Fruit fly (Drosophila melanogaster) whole organism, embryonic: ENCODE data around the gene CG42299.
A peak's percentile ranks its signal among the peaks of the same experiment; 100 is the strongest.

Experiments
- Antp ChIP-seq: fragments of 200-800 bp; sonication (Bioruptor generic); optimal IDR thresholded peaks from 3 replicates; lab custom pipeline; 2016; ENCODE audit warnings: missing biosample characterization, missing genetic modification characterization
- B-H1 ChIP-seq: fragments of 200-800 bp; sonication (Bioruptor generic); IDR thresholded peaks from 3 replicates; pipeline ENCODE4 v1.3.6; 2022; ENCODE audit warnings: missing biosample characterization, missing genetic modification characterization
- CG10979 ChIP-seq: fragments of 200-800 bp; sonication (Bioruptor generic); optimal IDR thresholded peaks from 2 replicates; lab custom pipeline; 2018; ENCODE audit warnings: missing biosample characterization, mild to moderate bottlenecking, missing genetic modification characterization, moderate library complexity
- CG11398 ChIP-seq: fragments of 200-800 bp; sonication (Bioruptor generic); optimal IDR thresholded peaks from 2 replicates; lab custom pipeline; 2016; ENCODE audit warnings: missing biosample characterization, missing genetic modification characterization
- CG11695 ChIP-seq: fragments of 200-800 bp; sonication (Bioruptor generic); IDR thresholded peaks from 3 replicates; pipeline ENCODE4 v1.3.6; 2022; ENCODE audit warnings: missing biosample characterization, missing genetic modification characterization
- CG11723 ChIP-seq: fragments of 200-800 bp; sonication (Bioruptor generic); optimal IDR thresholded peaks from 2 replicates; lab custom pipeline; 2017; ENCODE audit warnings: missing biosample characterization, mild to moderate bottlenecking, missing genetic modification characterization
- CG13624 ChIP-seq: fragments of 200-800 bp; sonication (Bioruptor generic); optimal IDR thresholded peaks from 2 replicates; lab custom pipeline; 2016; ENCODE audit warnings: missing biosample characterization, missing genetic modification characterization
- CG14014 ChIP-seq: fragments of 200-800 bp; sonication (Bioruptor generic); IDR thresholded peaks from 2 replicates; pipeline ENCODE4 v1.3.6; 2022; ENCODE audit warnings: missing biosample characterization, missing genetic modification characterization
- CG1529 ChIP-seq: fragments of 200-800 bp; sonication (Bioruptor generic); optimal IDR thresholded peaks from 3 replicates; lab custom pipeline; 2018; ENCODE audit warnings: missing biosample characterization, missing genetic modification characterization
- CG16815 ChIP-seq: fragments of 200-800 bp; sonication (Bioruptor generic); optimal IDR thresholded peaks from 3 replicates; lab custom pipeline; 2017; ENCODE audit warnings: missing biosample characterization, mild to moderate bottlenecking, missing genetic modification characterization
- CG17385 ChIP-seq: fragments of 200-800 bp; sonication (Bioruptor generic); optimal IDR thresholded peaks from 3 replicates; lab custom pipeline; 2018; ENCODE audit warnings: missing biosample characterization, mild to moderate bottlenecking, missing genetic modification characterization
- CG18476 ChIP-seq: fragments of 200-800 bp; sonication (Bioruptor generic); optimal IDR thresholded peaks from 2 replicates; lab custom pipeline; 2016; ENCODE audit warnings: missing biosample characterization, mild to moderate bottlenecking, missing genetic modification characterization
- CG18619 ChIP-seq: fragments of 200-800 bp; sonication (Bioruptor generic); optimal IDR thresholded peaks from 3 replicates; lab custom pipeline; 2017; ENCODE audit warnings: missing biosample characterization, mild to moderate bottlenecking, missing genetic modification characterization
- CG30403 ChIP-seq: fragments of 200-800 bp; sonication (Bioruptor generic); optimal IDR thresholded peaks from 3 replicates; lab custom pipeline; 2016; ENCODE audit warnings: missing biosample characterization, missing genetic modification characterization
- CG3281 ChIP-seq: fragments of 200-800 bp; sonication (Bioruptor generic); optimal IDR thresholded peaks from 3 replicates; lab custom pipeline; 2017; ENCODE audit warnings: missing biosample characterization, mild to moderate bottlenecking, missing genetic modification characterization
- CG4328 ChIP-seq: fragments of 200-800 bp; sonication (Bioruptor generic); optimal IDR thresholded peaks from 3 replicates; lab custom pipeline; 2017; ENCODE audit warnings: missing biosample characterization, missing genetic modification reagents, missing genetic modification characterization
- CG6272 ChIP-seq: fragments of 200-800 bp; sonication (Bioruptor generic); IDR thresholded peaks from 2 replicates; pipeline ENCODE4 v1.3.6; 2022; ENCODE audit warnings: missing biosample characterization, missing genetic modification characterization
- CG7556 ChIP-seq: fragments of 200-800 bp; sonication (Bioruptor generic); optimal IDR thresholded peaks from 2 replicates; lab custom pipeline; 2017; ENCODE audit warnings: missing biosample characterization, mild to moderate bottlenecking, missing genetic modification characterization
- CG8359 ChIP-seq: fragments of 200-800 bp; sonication (Bioruptor generic); optimal IDR thresholded peaks from 2 replicates; lab custom pipeline; 2017; ENCODE audit warnings: missing biosample characterization, mild to moderate bottlenecking, missing genetic modification characterization, borderline replicate concordance
- CG8944 ChIP-seq: fragments of 200-800 bp; sonication (Bioruptor generic); optimal IDR thresholded peaks from 3 replicates; lab custom pipeline; 2016; ENCODE audit warnings: missing biosample characterization, missing genetic modification characterization
- CG9932 ChIP-seq: fragments of 200-800 bp; sonication (Bioruptor generic); IDR thresholded peaks from 2 replicates; pipeline ENCODE4 v1.3.6; 2022; ENCODE audit warnings: missing biosample characterization, missing genetic modification characterization
- HLH54F ChIP-seq: fragments of 200-800 bp; sonication (Bioruptor generic); optimal IDR thresholded peaks from 3 replicates; lab custom pipeline; 2016; ENCODE audit warnings: missing biosample characterization, missing genetic modification characterization
- Hmr ChIP-seq: fragments of 200-800 bp; sonication (Bioruptor generic); optimal IDR thresholded peaks from 3 replicates; lab custom pipeline; 2017; ENCODE audit warnings: mild to moderate bottlenecking, missing biosample characterization, missing genetic modification reagents, missing genetic modification characterization
- Meics ChIP-seq: fragments of 200-800 bp; sonication (Bioruptor generic); optimal IDR thresholded peaks from 2 replicates; lab custom pipeline; 2017; ENCODE audit warnings: missing biosample characterization, mild to moderate bottlenecking, missing genetic modification characterization
- Mes4 ChIP-seq: fragments of 200-800 bp; sonication (Bioruptor generic); optimal IDR thresholded peaks from 2 replicates; lab custom pipeline; 2016; ENCODE audit warnings: missing biosample characterization, missing genetic modification characterization
- NC2α ChIP-seq: fragments of 200-800 bp; sonication (Bioruptor generic); optimal IDR thresholded peaks from 2 replicates; lab custom pipeline; 2016; ENCODE audit warnings: missing biosample characterization, missing genetic modification characterization
- Nf-YC ChIP-seq: fragments of 200-800 bp; optimal IDR thresholded peaks from 3 replicates; lab custom pipeline; 2019; ENCODE audit warnings: missing biosample characterization, mild to moderate bottlenecking, missing genetic modification characterization, moderate library complexity
- Sry-δ ChIP-seq: fragments of 200-800 bp; sonication (Bioruptor generic); optimal IDR thresholded peaks from 2 replicates; lab custom pipeline; 2016; ENCODE audit warnings: missing biosample characterization, missing genetic modification characterization
- TFAM ChIP-seq: fragments of 200-800 bp; sonication (Bioruptor generic); optimal IDR thresholded peaks from 2 replicates; lab custom pipeline; 2017; ENCODE audit warnings: missing biosample characterization, missing genetic modification characterization, inconsistent platforms
- Tbp ChIP-seq: fragments of >200 bp; optimal IDR thresholded peaks from 2 replicates; lab custom pipeline; 2018; ENCODE audit warnings: missing biosample characterization, missing genetic modification characterization
- ash1 ChIP-seq: fragments of 200-800 bp; sonication (Bioruptor generic); optimal IDR thresholded peaks from 2 replicates; lab custom pipeline; 2018; ENCODE audit warnings: missing biosample characterization, mild to moderate bottlenecking, missing genetic modification characterization
- ato ChIP-seq: fragments of 200-800 bp; sonication (Bioruptor generic); IDR thresholded peaks from 2 replicates; pipeline ENCODE4 v1.3.6; 2022; ENCODE audit warnings: missing biosample characterization, missing genetic modification characterization; ENCODE audit not compliant: partially characterized antibody
- az2 ChIP-seq: fragments of 200-800 bp; sonication (Bioruptor generic); optimal IDR thresholded peaks from 3 replicates; lab custom pipeline; 2016; ENCODE audit warnings: missing biosample characterization, missing genetic modification characterization
- br ChIP-seq: fragments of >200 bp; optimal IDR thresholded peaks from 2 replicates; lab custom pipeline; 2017
- btn ChIP-seq: fragments of 200-800 bp; sonication (Bioruptor generic); optimal IDR thresholded peaks from 2 replicates; lab custom pipeline; 2016; ENCODE audit warnings: missing biosample characterization, missing genetic modification characterization
- danr ChIP-seq: fragments of 200-800 bp; sonication (Bioruptor generic); IDR thresholded peaks from 2 replicates; pipeline ENCODE4 v1.3.6; 2022; ENCODE audit warnings: missing biosample characterization, missing genetic modification characterization
- dimm ChIP-seq: fragments of 200-800 bp; sonication (Bioruptor generic); IDR thresholded peaks from 2 replicates; pipeline ENCODE4 v1.3.6; 2022; ENCODE audit warnings: missing biosample characterization, missing genetic modification characterization
- dmrt11E ChIP-seq: fragments of 200-800 bp; sonication (Bioruptor generic); optimal IDR thresholded peaks from 3 replicates; lab custom pipeline; 2018; ENCODE audit warnings: missing biosample characterization, mild to moderate bottlenecking, missing genetic modification characterization, moderate library complexity
- gt ChIP-seq: fragments of 200-800 bp; sonication (Bioruptor generic); IDR thresholded peaks from 2 replicates; pipeline ENCODE4 v1.3.6; 2022; ENCODE audit warnings: missing biosample characterization, missing genetic modification characterization
- lbe ChIP-seq: fragments of 200-800 bp; sonication (Bioruptor generic); optimal IDR thresholded peaks from 2 replicates; lab custom pipeline; 2016; ENCODE audit warnings: missing biosample characterization, mild to moderate bottlenecking, missing genetic modification characterization
- lola ChIP-seq, 3 experiments: fragments of >200 bp in 2 of 3; fragments of 200-800 bp in 1 of 3; sonication (Bioruptor generic) in 1 of 3; optimal IDR thresholded peaks; 2 replicates each; lab custom pipeline; 2017 to 2019; ENCODE audit warnings: missing biosample characterization in 3 of 3, missing genetic modification characterization in 3 of 3, mild to moderate bottlenecking in 1 of 3, moderate library complexity in 1 of 3
- pum ChIP-seq: fragments of 200-800 bp; sonication (Bioruptor generic); optimal IDR thresholded peaks from 2 replicates; lab custom pipeline; 2016; ENCODE audit warnings: missing biosample characterization, missing genetic modification characterization
- run ChIP-seq: fragments of 200-800 bp; sonication (Bioruptor generic); optimal IDR thresholded peaks from 3 replicates; lab custom pipeline; 2018; ENCODE audit warnings: missing biosample characterization, mild to moderate bottlenecking, missing genetic modification characterization
- sima ChIP-seq: fragments of 200-800 bp; sonication (Bioruptor generic); optimal IDR thresholded peaks from 2 replicates; lab custom pipeline; 2016; ENCODE audit warnings: missing biosample characterization, missing genetic modification characterization
- sna ChIP-seq: fragments of 200-800 bp; sonication (Bioruptor generic); IDR thresholded peaks from 2 replicates; pipeline ENCODE4 v1.3.6; 2022; ENCODE audit warnings: missing biosample characterization, missing genetic modification characterization; ENCODE audit not compliant: partially characterized antibody
- so ChIP-seq: fragments of 200-800 bp; sonication (Bioruptor generic); IDR thresholded peaks from 3 replicates; pipeline ENCODE4 v1.3.6; 2022; ENCODE audit warnings: missing biosample characterization, missing genetic modification characterization
- sob ChIP-seq: fragments of 200-800 bp; sonication (Bioruptor generic); IDR thresholded peaks from 2 replicates; pipeline ENCODE4 v1.3.6; 2022; ENCODE audit warnings: missing biosample characterization, missing genetic modification characterization
- sqz ChIP-seq: fragments of 200-800 bp; sonication (Bioruptor generic); optimal IDR thresholded peaks from 3 replicates; lab custom pipeline; 2018; ENCODE audit warnings: missing biosample characterization, mild to moderate bottlenecking, missing genetic modification characterization
- sr ChIP-seq: fragments of 200-800 bp; sonication (Bioruptor generic); IDR thresholded peaks from 3 replicates; pipeline ENCODE4 v1.3.6; 2022; ENCODE audit warnings: missing biosample characterization, missing genetic modification characterization
- stwl ChIP-seq: fragments of 200-800 bp; sonication (Bioruptor generic); optimal IDR thresholded peaks from 3 replicates; lab custom pipeline; 2018; ENCODE audit warnings: missing biosample characterization, mild to moderate bottlenecking, missing genetic modification characterization, moderate library complexity
- zf30C ChIP-seq: fragments of 200-800 bp; sonication (Bioruptor generic); optimal IDR thresholded peaks from 3 replicates; lab custom pipeline; 2018; ENCODE audit warnings: missing biosample characterization, mild to moderate bottlenecking, missing genetic modification characterization

Gene CG42299

DNA sequence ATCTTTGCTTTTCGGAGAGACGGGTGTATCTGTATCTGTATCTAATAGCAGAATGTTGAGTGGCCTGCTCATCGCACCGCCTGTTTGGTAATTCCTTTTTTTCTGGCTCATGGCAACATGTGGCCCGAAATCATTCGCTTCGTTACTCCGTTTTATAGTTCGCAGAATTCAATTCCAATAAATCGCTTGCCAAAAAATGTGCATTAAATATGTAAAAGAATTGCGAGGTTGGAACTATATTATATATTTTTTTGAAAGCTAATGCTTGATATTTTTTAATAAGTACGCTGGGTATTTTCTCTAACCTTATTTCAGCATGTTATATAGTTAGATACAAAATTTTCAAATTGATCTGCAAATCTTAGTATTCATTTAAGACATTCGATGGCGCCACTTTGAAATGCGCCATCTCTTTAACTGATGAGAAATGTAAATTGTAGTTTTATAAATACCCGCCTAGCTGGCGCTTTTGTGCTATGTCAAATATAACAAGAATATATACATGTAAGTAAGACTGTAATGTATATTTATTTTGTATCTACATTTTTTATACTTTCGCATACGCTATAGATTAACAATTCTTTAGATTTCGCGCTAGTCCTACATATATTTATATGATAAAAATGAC, 18.9 kb upstream of the CG42299 start (continued):
- TF ChIP-seq CG11723 (GFP tag; lab: Kevin White, UChicago) (no peak), lbe (GFP tag; lab: Kevin White, UChicago) (peak; percentile 4), CG11695 (0 out of 3 replicates have a peak, but pooled peaks have one; percentile 10), sqz (no peak), az2 (GFP tag; lab: Kevin White, UChicago) (peak; percentile 30), sima (GFP tag; lab: Kevin White, UChicago) (no peak), CG13624 (GFP tag; lab: Kevin White, UChicago) (no peak), CG6272 (GFP tag; lab: Robert Waterston, UW) (peak; percentile 13; the same call in 1 of the 2 replicates), sr (no peak), CG3281 (GFP tag; lab: Kevin White, UChicago) (no peak), ato (GFP tag; lab: Robert Waterston, UW) (peak; percentile 29; the same call in 1 of the 2 replicates), CG8359 (GFP tag; lab: Kevin White, UChicago) (no peak), CG17385 (GFP tag; lab: Kevin White, UChicago) (no peak), CG30403 (GFP tag; lab: Kevin White, UChicago) (peak; percentile 23), Nf-YC (tag; lab: Kevin White, UChicago) (no peak), CG11398 (no peak), ash1 (GFP tag; lab: Kevin White, UChicago) (no peak), CG1529 (GFP tag; lab: Kevin White, UChicago) (no peak), run (tag; lab: Kevin White, UChicago) (no peak), TFAM (no peak), danr (no peak), zf30C (GFP tag; lab: Kevin White, UChicago) (no peak), Tbp (no peak), NC2α (no peak), sna (GFP tag; lab: Robert Waterston, UW) (no peak), CG10979 (tag; lab: Kevin White, UChicago) (no peak), CG7556 (GFP tag; lab: Kevin White, UChicago) (no peak), dimm (no peak), CG16815 (GFP tag; lab: Kevin White, UChicago) (no peak), Meics (GFP tag; lab: Kevin White, UChicago) (peak; percentile 27), B-H1 (GFP tag; lab: Robert Waterston, UW) (no peak), br (lab: Kevin White, UChicago) (no peak), stwl (tag; lab: Kevin White, UChicago) (peak; percentile 24), lola (GFP tag; optimal IDR thresholded peaks at IDR 0.05; lab: Kevin White, UChicago) (no peak), Sry-δ (GFP tag; lab: Kevin White, UChicago) (no peak), CG18619 (GFP tag; lab: Kevin White, UChicago) (no peak), Antp (GFP tag; lab: Kevin White, UChicago) (no peak), CG4328 (GFP tag; lab: Kevin White, UChicago) (no peak), CG8944 (GFP tag; lab: Kevin White, UChicago) (peak; percentile 9), so (0 out of 3 replicates have a peak, but pooled peaks have one; percentile 5), CG18476 (GFP tag; lab: Kevin White, UChicago) (no peak), CG14014 (GFP tag; lab: Robert Waterston, UW) (0 out of 2 replicates have a peak, but pooled peaks have one; percentile 32), pum (no peak), gt (no peak), CG9932 (GFP tag; lab: Robert Waterston, UW) (peak; percentile 78), btn (GFP tag; lab: Kevin White, UChicago) (no peak), sob (GFP tag; lab: Robert Waterston, UW) (peak; percentile 60; the same call in 1 of the 2 replicates), HLH54F (GFP tag; lab: Kevin White, UChicago) (no peak), dmrt11E (tag; lab: Kevin White, UChicago) (peak; percentile 11), Mes4 (GFP tag; lab: Kevin White, UChicago) (no peak), Hmr (peak; percentile 25)
